Fruit fly (Drosophila melanogaster) whole organism, adult: ENCODE measurements around the gene temp.
A peak's percentile ranks its signal among the peaks of the same experiment; 100 is the strongest.

Source experiments
- CG11617 ChIP-seq: fragments of 200-800 bp; sonication (Bioruptor generic); optimal IDR thresholded peaks from 2 replicates; lab custom pipeline; 2017; ENCODE audit warnings: mild to moderate bottlenecking, missing biosample characterization, missing genetic modification reagents, missing genetic modification characterization
- CG12768 ChIP-seq: fragments of 200-800 bp; sonication (Bioruptor generic); optimal IDR thresholded peaks from 2 replicates; lab custom pipeline; 2017; ENCODE audit warnings: missing biosample characterization, missing genetic modification characterization, mild to moderate bottlenecking, moderate library complexity, missing genetic modification reagents
- CG14711 ChIP-seq: fragments of 200-800 bp; sonication (Bioruptor generic); optimal IDR thresholded peaks from 2 replicates; lab custom pipeline; 2018; ENCODE audit warnings: missing biosample characterization, mild to moderate bottlenecking, missing genetic modification characterization, moderate library complexity
- CG1620 ChIP-seq: fragments of 200-800 bp; sonication (Bioruptor generic); optimal IDR thresholded peaks from 2 replicates; lab custom pipeline; 2016; ENCODE audit warnings: missing biosample characterization, missing genetic modification characterization
- CG33017 ChIP-seq: fragments of 200-800 bp; sonication (Bioruptor generic); optimal IDR thresholded peaks from 2 replicates; lab custom pipeline; 2018; ENCODE audit warnings: missing biosample characterization, mild to moderate bottlenecking, missing genetic modification characterization, moderate library complexity
- CG7101 ChIP-seq: fragments of 200-800 bp; sonication (Bioruptor generic); optimal IDR thresholded peaks from 2 replicates; lab custom pipeline; 2018; ENCODE audit warnings: missing biosample characterization, mild to moderate bottlenecking, missing genetic modification characterization, moderate library complexity
- Crg-1 ChIP-seq: fragments of 200-800 bp; sonication (Bioruptor generic); optimal IDR thresholded peaks from 2 replicates; lab custom pipeline; 2016; ENCODE audit warnings: missing biosample characterization, missing genetic modification characterization
- Mnt ChIP-seq: fragments of 200-800 bp; sonication (Bioruptor generic); optimal IDR thresholded peaks from 2 replicates; lab custom pipeline; 2016; ENCODE audit warnings: missing biosample characterization, mild to moderate bottlenecking, missing genetic modification characterization
- bab1 ChIP-seq: fragments of 200-800 bp; sonication (Bioruptor generic); optimal IDR thresholded peaks from 3 replicates; lab custom pipeline; 2019; ENCODE audit warnings: missing biosample characterization, mild to moderate bottlenecking, missing genetic modification characterization, moderate library complexity
- kay ChIP-seq: fragments of 200-800 bp; sonication (Bioruptor generic); peaks from one replicate; lab custom pipeline; 2016; ENCODE audit warnings: missing biosample characterization, missing genetic modification characterization, borderline replicate concordance
- ovo ChIP-seq: fragments of 200-800 bp; sonication (Bioruptor generic); optimal IDR thresholded peaks from 2 replicates; lab custom pipeline; 2016; ENCODE audit warnings: missing biosample characterization, missing genetic modification characterization
- pad ChIP-seq: fragments of 200-800 bp; sonication (Bioruptor generic); optimal IDR thresholded peaks from 3 replicates; lab custom pipeline; 2017; ENCODE audit warnings: missing biosample characterization, missing genetic modification characterization, mild to moderate bottlenecking, moderate library complexity, missing genetic modification reagents
- toe ChIP-seq: fragments of 200-800 bp; sonication (Bioruptor generic); optimal IDR thresholded peaks from 2 replicates; lab custom pipeline; 2016; ENCODE audit warnings: missing biosample characterization, missing genetic modification characterization

DNA sequence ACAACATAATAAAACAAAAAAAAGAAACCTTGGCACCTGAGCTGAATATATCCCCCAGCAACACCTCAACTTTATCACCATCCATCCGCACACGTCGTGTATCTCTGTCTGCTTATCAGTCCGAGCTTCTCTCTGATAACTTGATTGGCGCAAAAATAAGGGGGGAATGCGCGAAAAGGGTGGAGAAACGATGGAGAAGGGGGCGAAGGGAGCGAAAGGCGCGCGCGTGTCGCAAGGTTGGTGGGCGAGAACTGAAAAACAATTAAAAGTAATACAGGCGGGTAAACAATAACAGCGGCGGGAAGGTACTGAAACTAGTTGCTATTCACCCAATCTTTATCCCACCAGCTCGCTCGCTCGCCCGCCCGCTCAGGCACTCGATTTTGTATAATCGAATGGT lies 23.9 kb upstream of the temp start:
- TF ChIP-seq CG7101 (tag; lab: Kevin White, UChicago) (no peak), toe (GFP tag; lab: Kevin White, UChicago) (no peak), CG33017 (tag; lab: Kevin White, UChicago) (no peak), Mnt (GFP tag; lab: Kevin White, UChicago) (peak; percentile 79), CG11617 (GFP tag; lab: Kevin White, UChicago) (no peak), Crg-1 (GFP tag; lab: Kevin White, UChicago) (no peak), ovo (GFP tag; lab: Kevin White, UChicago) (no peak), CG14711 (tag; lab: Kevin White, UChicago) (no peak), CG12768 (GFP tag; lab: Kevin White, UChicago) (no peak), pad (GFP tag; lab: Kevin White, UChicago) (peak; percentile 11), bab1 (no peak), kay (GFP tag; lab: Kevin White, UChicago) (no peak), CG1620 (no peak)
